Worm (Caenorhabditis elegans) whole organism, L2 larva: ENCODE results near the gene srw-138.
"Not testable (repeated sequence)": the region's sequence is repeated elsewhere in the genome, so short reads cannot be mapped to it uniquely, and the experiment has no call there.

Experiments used
- C34F6.9 ChIP-seq: fragments of 150-350 bp; optimal IDR thresholded peaks from 2 replicates; lab custom pipeline; 2014; ENCODE audit warnings: missing biosample characterization, missing genetic modification characterization
- F13H6.1 ChIP-seq: sonication (generic microtip); optimal IDR thresholded peaks from 2 replicates; lab custom pipeline; 2016; ENCODE audit warnings: missing genetic modification characterization, missing compliant biosample characterization
- ZK546.5 ChIP-seq: sonication (generic microtip); optimal IDR thresholded peaks from 2 replicates; lab custom pipeline; 2017; ENCODE audit warnings: missing biosample characterization, missing genetic modification characterization
- alr-1 ChIP-seq: fragments of 150-350 bp; optimal IDR thresholded peaks from 2 replicates; lab custom pipeline; 2014; ENCODE audit warnings: missing biosample characterization, missing genetic modification characterization
- aly-2 ChIP-seq: fragments of 150-350 bp; optimal IDR thresholded peaks from 2 replicates; lab custom pipeline; 2014; ENCODE audit warnings: missing biosample characterization, missing genetic modification characterization
- ceh-82 ChIP-seq: fragments of 150-350 bp; optimal IDR thresholded peaks from 2 replicates; lab custom pipeline; 2014; ENCODE audit warnings: missing biosample characterization, missing genetic modification characterization
- dmd-4 ChIP-seq: sonication (generic microtip); optimal IDR thresholded peaks from 2 replicates; lab custom pipeline; 2017; ENCODE audit warnings: missing biosample characterization, missing genetic modification characterization
- egl-27 ChIP-seq: sonication (generic microtip); optimal IDR thresholded peaks from 3 replicates; lab custom pipeline; 2017; ENCODE audit warnings: missing biosample characterization, missing genetic modification reagents, missing genetic modification characterization
- elt-1 ChIP-seq: fragments of 150-350 bp; optimal IDR thresholded peaks from 2 replicates; lab custom pipeline; 2014; ENCODE audit warnings: missing biosample characterization, missing genetic modification characterization
- fos-1 ChIP-seq: fragments of 150-350 bp; optimal IDR thresholded peaks from 2 replicates; lab custom pipeline; 2014; ENCODE audit warnings: missing biosample characterization, missing genetic modification characterization
- lin-13 ChIP-seq: fragments of 150-350 bp; optimal IDR thresholded peaks from 2 replicates; lab custom pipeline; 2014; ENCODE audit warnings: missing biosample characterization, missing genetic modification reagents, missing genetic modification characterization
- lin-39 ChIP-seq: fragments of 150-350 bp; optimal IDR thresholded peaks from 2 replicates; lab custom pipeline; 2014; ENCODE audit warnings: missing biosample characterization, missing genetic modification reagents, missing genetic modification characterization
- mab-5 ChIP-seq: fragments of 150-350 bp; optimal IDR thresholded peaks from 2 replicates; lab custom pipeline; 2014; ENCODE audit warnings: missing biosample characterization, missing genetic modification characterization
- mbf-1 ChIP-seq: sonication (generic microtip); optimal IDR thresholded peaks from 2 replicates; lab custom pipeline; 2017; ENCODE audit warnings: missing biosample characterization, missing genetic modification characterization
- nhr-129 ChIP-seq: fragments of 150-350 bp; optimal IDR thresholded peaks from 2 replicates; lab custom pipeline; 2014; ENCODE audit warnings: missing biosample characterization, missing genetic modification characterization
- nhr-23 ChIP-seq: fragments of 150-350 bp; optimal IDR thresholded peaks from 2 replicates; lab custom pipeline; 2014; ENCODE audit warnings: missing biosample characterization, missing genetic modification reagents, missing genetic modification characterization
- nhr-237 ChIP-seq: fragments of 150-350 bp; optimal IDR thresholded peaks from 2 replicates; lab custom pipeline; 2014; ENCODE audit warnings: missing biosample characterization, missing genetic modification characterization
- nhr-6 ChIP-seq: fragments of 150-350 bp; optimal IDR thresholded peaks from 2 replicates; lab custom pipeline; 2014; ENCODE audit warnings: missing biosample characterization, missing genetic modification characterization
- peb-1 ChIP-seq: fragments of 150-350 bp; optimal IDR thresholded peaks from 2 replicates; lab custom pipeline; 2014; ENCODE audit warnings: missing biosample characterization, missing genetic modification characterization
- sem-4 ChIP-seq: fragments of 150-350 bp; optimal IDR thresholded peaks from 2 replicates; lab custom pipeline; 2014; ENCODE audit warnings: missing biosample characterization, missing genetic modification reagents, missing genetic modification characterization
- sma-9 ChIP-seq, 2 experiments: fragments of 150-350 bp in 1 of 2; sonication (generic microtip) in 1 of 2; optimal IDR thresholded peaks; 2 replicates each; lab custom pipeline; 2014 to 2016; ENCODE audit warnings: missing genetic modification characterization in 2 of 2, mild to moderate bottlenecking in 1 of 2, missing biosample characterization in 1 of 2, missing compliant biosample characterization in 1 of 2, missing genetic modification reagents in 1 of 2, moderate library complexity in 1 of 2
- snpc-4 ChIP-seq: fragments of 150-350 bp; optimal IDR thresholded peaks from 2 replicates; lab custom pipeline; 2014; ENCODE audit warnings: missing biosample characterization, missing genetic modification characterization
- unc-39 ChIP-seq: fragments of 150-350 bp; optimal IDR thresholded peaks from 2 replicates; lab custom pipeline; 2014; ENCODE audit warnings: missing biosample characterization, missing genetic modification characterization
- unc-55 ChIP-seq: fragments of 150-350 bp; sonication (generic microtip); optimal IDR thresholded peaks from 3 replicates; lab custom pipeline; 2014; ENCODE audit warnings: missing biosample characterization, missing genetic modification reagents, missing genetic modification characterization
- unc-62 ChIP-seq: fragments of 150-350 bp; optimal IDR thresholded peaks from 2 replicates; lab custom pipeline; 2014; ENCODE audit warnings: missing biosample characterization, missing genetic modification reagents, missing genetic modification characterization
- ztf-1 ChIP-seq: fragments of 200-800 bp; sonication (Bioruptor generic); conservative IDR thresholded peaks from 2 replicates; pipeline ENCODE4 v1.3.6; 2022; ENCODE audit warnings: missing genetic modification characterization, missing compliant biosample characterization
- ztf-11 ChIP-seq: sonication (generic microtip); optimal IDR thresholded peaks from 2 replicates; lab custom pipeline; 2017; ENCODE audit warnings: missing biosample characterization, missing genetic modification characterization
- ztf-4 ChIP-seq: fragments of 150-350 bp; optimal IDR thresholded peaks from 2 replicates; lab custom pipeline; 2014; ENCODE audit warnings: missing biosample characterization, missing genetic modification characterization

srw-138 gene

DNA sequence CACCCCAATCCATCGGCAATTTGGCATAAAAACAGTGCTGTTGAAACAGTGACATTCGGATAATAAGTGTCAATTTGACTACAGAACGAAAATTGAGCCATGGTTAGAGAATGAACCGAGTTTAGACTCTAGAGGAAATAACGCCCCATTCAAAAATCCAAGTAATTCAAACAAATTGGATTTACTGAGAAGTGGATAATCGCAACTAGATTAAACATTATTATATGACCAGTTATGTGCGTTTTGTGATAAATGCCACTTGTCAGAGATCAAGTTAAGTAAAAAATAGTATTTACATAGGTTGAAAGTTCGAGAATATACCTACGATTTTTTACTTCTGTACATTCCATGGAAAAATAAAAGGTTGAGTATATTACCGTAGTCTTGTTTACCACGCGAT lies 22.4 kb upstream of the srw-138 start, which contains the start of gene srw-139:
Gene srw-139, minus strand, starts transcription at position 101 of the 400 bp plus-strand sequence.
- TF ChIP-seq mbf-1 (tag; lab: Kevin White, UChicago) (no peak), peb-1 (tag; lab: Kevin White, UChicago) (no peak)

DNA sequence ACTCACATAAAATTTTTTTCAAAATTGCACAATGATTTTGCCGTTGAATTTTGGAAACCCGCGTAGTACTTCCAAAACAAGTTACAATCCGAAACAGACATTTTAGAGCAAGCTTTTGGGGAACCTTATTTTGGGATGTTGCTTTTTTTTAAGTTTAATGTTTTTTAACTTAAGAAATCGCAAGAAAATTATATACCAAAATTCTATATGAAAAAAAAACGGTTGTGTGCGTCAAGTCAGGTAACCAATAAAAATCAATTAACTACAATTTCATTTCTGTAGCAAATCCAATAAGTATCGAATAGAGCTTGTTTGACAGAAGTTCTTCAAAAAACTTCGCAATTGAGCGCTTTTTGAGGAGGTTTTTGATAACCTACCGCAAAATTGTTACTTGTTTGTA lies 20.5 kb upstream of the srw-138 start, which contains the start of gene srw-117:
Gene srw-117, minus strand, starts transcription at position 101 of the 400 bp plus-strand sequence.
- TF ChIP-seq unc-55 (GFP tag; lab: Kevin White, UChicago) (no peak), egl-27 (no peak), ceh-82 (tag; lab: Kevin White, UChicago) (no peak), fos-1 (tag; lab: Kevin White, UChicago) (no peak), aly-2 (tag; lab: Kevin White, UChicago) (no peak), F13H6.1 (tag; lab: Kevin White, UChicago) (no peak), sem-4 (tag; lab: Kevin White, UChicago) (no peak), ztf-4 (tag; lab: Kevin White, UChicago) (no peak), sma-9 (GFP tag; optimal IDR thresholded peaks at IDR 0.05; lab: Kevin White, UChicago) (no peak), sma-9 (tag; optimal IDR thresholded peaks at IDR 0.05; lab: Kevin White, UChicago) (no peak), alr-1 (tag; lab: Kevin White, UChicago) (no peak)

DNA sequence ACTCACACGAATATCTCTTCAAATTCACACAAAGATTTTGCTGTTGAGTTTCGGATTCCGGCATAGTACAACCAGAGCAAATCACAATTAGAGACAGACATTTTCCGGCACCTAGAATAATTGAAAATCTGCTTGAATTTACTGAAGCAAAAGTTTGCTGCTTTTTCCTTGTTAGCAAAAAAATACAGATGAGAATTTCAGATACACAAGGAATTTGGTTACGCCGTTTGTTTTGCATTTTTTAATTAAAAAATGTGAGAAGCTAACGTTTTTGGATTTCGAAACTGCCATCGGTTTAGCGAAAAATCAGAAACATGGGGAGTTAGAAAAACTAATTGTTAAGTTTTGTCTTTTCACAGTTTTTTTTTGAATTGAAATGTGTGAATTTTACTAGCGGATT lies 17.1 kb upstream of the srw-138 start, which contains the start of gene srw-118:
Gene srw-118, minus strand, starts transcription at position 101 of the 400 bp plus-strand sequence.
- TF ChIP-seq mbf-1 (tag; lab: Kevin White, UChicago) (no peak), F13H6.1 (tag; lab: Kevin White, UChicago) (no peak), nhr-23 (no peak), ztf-1 (GFP tag; lab: Robert Waterston, UW) (no peak), unc-39 (tag; lab: Kevin White, UChicago) (no peak), unc-62 (GFP tag; lab: Kevin White, UChicago) (no peak), snpc-4 (no peak), ztf-11 (no peak), ceh-82 (tag; lab: Kevin White, UChicago) (no peak), egl-27 (no peak), nhr-129 (tag; lab: Kevin White, UChicago) (no peak), lin-13 (GFP tag; lab: Kevin White, UChicago) (no peak), elt-1 (tag; lab: Kevin White, UChicago) (no peak), dmd-4 (tag; lab: Kevin White, UChicago) (no peak), nhr-237 (tag; lab: Kevin White, UChicago) (no peak), mab-5 (no peak)
- TF ChIP-seq, all 48 proteins: peak for 0

DNA sequence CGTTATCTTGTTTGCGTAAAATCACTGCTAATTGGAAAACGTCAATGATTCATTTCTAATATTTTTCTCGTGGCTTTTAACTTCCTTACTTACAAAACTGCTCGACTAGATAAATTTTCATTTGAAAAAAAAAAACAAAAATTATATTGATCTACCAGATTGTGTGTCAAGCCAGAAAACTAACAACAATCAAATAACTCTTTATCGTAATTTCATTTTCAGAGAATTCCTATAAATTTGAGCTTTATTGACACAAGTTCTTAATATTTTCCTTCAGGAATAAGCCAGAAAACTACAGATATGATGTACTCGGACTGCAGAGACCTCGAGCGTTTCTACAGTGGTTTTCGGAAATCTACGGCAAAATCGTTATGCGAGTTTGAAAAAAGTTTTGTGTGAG lies 13.4 kb upstream of the srw-138 start, which contains the start of gene srw-124:
Gene srw-124, plus strand, starts transcription at position 301 of the 400 bp plus-strand sequence.
- TF ChIP-seq nhr-129 (tag; lab: Kevin White, UChicago) = no peak

DNA sequence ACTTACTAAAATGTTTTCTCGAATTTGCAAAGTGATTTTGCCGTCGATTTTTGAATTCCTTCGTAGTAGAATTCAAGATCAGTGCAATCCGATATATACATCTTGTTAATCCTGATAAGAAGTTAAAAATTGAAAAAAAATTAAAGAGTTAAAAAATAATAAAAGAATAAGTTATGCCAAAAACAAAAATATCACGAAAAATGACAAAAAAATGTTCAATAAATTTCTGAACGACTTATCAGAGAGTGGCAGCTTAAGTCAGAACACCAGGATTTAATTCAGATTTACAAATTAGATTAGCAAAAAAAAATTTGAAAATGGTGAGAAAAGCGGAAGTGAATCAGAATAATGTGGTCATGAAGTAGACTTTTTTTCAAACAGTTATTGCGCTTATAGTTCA lies 12.4 kb upstream of the srw-138 start, which contains the start of gene srw-123:
Gene srw-123, minus strand, starts transcription at position 101 of the 400 bp plus-strand sequence.
- TF ChIP-seq unc-62 (GFP tag; lab: Kevin White, UChicago); ztf-1 (GFP tag; lab: Robert Waterston, UW); nhr-237 (tag; lab: Kevin White, UChicago): not testable (repeated sequence)

DNA sequence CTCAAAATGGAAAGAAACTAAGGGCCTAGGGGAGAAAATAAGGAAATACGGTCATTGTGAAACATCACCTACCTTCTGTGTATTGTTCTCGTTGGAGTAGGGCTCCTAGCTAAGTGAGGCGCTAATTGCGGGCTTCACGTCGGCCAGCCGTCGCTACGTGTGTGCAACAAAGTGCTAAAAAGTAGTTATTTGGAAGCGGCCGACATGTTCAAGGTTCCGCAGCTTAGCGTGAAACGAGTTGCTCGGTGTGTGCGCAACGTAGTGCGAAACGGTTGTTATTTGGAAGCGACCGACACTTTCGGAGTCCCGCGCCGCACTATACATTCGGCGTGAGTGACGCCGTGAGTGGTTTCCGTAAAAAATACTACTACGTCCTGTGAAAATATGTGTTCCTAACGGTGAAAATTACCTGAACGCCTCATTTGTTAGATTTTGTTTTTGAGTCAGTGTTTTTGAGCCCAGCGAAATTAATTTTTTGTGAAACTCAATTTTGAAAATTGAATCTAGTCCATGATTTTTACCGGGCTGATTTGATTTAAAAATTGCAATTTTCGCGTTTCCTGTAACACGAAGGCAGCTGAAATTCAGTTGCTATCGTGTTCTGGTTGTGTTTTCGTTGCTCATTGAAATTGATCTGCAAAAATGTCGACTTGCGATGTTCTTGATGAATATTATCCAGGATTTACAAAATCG lies 8.6 kb upstream of the srw-138 start, which contains the start of gene srw-129:
Gene srw-129, plus strand, starts transcription at position 643 of the 693 bp plus-strand sequence.
- TF ChIP-seq unc-55 (GFP tag; lab: Kevin White, UChicago) = no peak
- TF ChIP-seq nhr-6 = no peak
- no peak for TF ChIP-seq ztf-1 (GFP tag; lab: Robert Waterston, UW)
- no peak for TF ChIP-seq peb-1 (tag; lab: Kevin White, UChicago)
- no peak for TF ChIP-seq ceh-82 (tag; lab: Kevin White, UChicago)
- TF ChIP-seq ztf-4 (tag; lab: Kevin White, UChicago) = no peak
- TF ChIP-seq C34F6.9 (tag; lab: Kevin White, UChicago) = no peak
- TF ChIP-seq mab-5 = no peak
- TF ChIP-seq unc-39 (tag; lab: Kevin White, UChicago) = no peak
- no peak for TF ChIP-seq aly-2 (tag; lab: Kevin White, UChicago)
- no peak for TF ChIP-seq nhr-23
- TF ChIP-seq alr-1 (tag; lab: Kevin White, UChicago) = no peak
- no peak for TF ChIP-seq lin-39 (tag; lab: Kevin White, UChicago)
- no peak for TF ChIP-seq F13H6.1 (tag; lab: Kevin White, UChicago)
- no peak for TF ChIP-seq ZK546.5 (tag; lab: Kevin White, UChicago)
